Worm (Caenorhabditis elegans): ENCODE data around the gene F49F1.17.

ce11 chrIV:4147891-4148290 lies 12.2 kb upstream of the F49F1.17 start:
- TF ChIP-seq ccch-3 (GFP tag; optimal IDR thresholded peaks at IDR 0.05) (no peak), B0019.2 (GFP tag; conservative IDR thresholded peaks at IDR 0.05) (no peak), zfh-2 (GFP tag; conservative IDR thresholded peaks at IDR 0.05) (no peak), hrde-1 (tag; optimal IDR thresholded peaks at IDR 0.05; ENCODE audit: borderline replicate concordance) (no peak), rpc-1 (optimal IDR thresholded peaks at IDR 0.05) (no peak), rpc-1 (tag; optimal IDR thresholded peaks at IDR 0.05) (no peak), K11D2.4 (GFP tag; IDR thresholded peaks at IDR 0.05) (no peak), dpl-1 (GFP tag; optimal IDR thresholded peaks at IDR 0.05) (no peak), Y53G8AR.9 (GFP tag; conservative IDR thresholded peaks at IDR 0.05) (no peak), madf-6 (GFP tag; IDR thresholded peaks at IDR 0.05) (no peak), D2030.7 (GFP tag; IDR thresholded peaks at IDR 0.05) (no peak), ceh-91 (GFP tag; IDR thresholded peaks at IDR 0.05) (no peak), F37B4.10 (GFP tag; IDR thresholded peaks at IDR 0.05) (no peak), cebp-1 (GFP tag; IDR thresholded peaks at IDR 0.05) (no peak), cebp-1 (tag; optimal IDR thresholded peaks at IDR 0.05) (no peak)
